Worm (Caenorhabditis elegans) whole organism, L1 larva: ENCODE data around the gene Y32B12B.2.

Source experiments
- F16B12.6 ChIP-seq: fragments of 150-350 bp; optimal IDR thresholded peaks from 2 replicates; lab custom pipeline; 2014; ENCODE audit warnings: missing biosample characterization, missing genetic modification characterization
- aha-1 ChIP-seq: fragments of 150-350 bp; optimal IDR thresholded peaks from 2 replicates; lab custom pipeline; 2014; ENCODE audit warnings: missing biosample characterization, missing genetic modification characterization
- ama-1 ChIP-seq: fragments of 150-350 bp; optimal IDR thresholded peaks from 2 replicates; lab custom pipeline; 2014
- blmp-1 ChIP-seq: fragments of 150-350 bp; optimal IDR thresholded peaks from 2 replicates; lab custom pipeline; 2014; ENCODE audit warnings: missing biosample characterization, missing genetic modification characterization
- ces-1 ChIP-seq: fragments of 150-350 bp; optimal IDR thresholded peaks from 2 replicates; lab custom pipeline; 2014; ENCODE audit warnings: missing biosample characterization, missing genetic modification reagents, missing genetic modification characterization
- dpl-1 ChIP-seq, 3 experiments: fragments of 150-350 bp in 2 of 3; sonication (generic microtip) in 1 of 3; optimal IDR thresholded peaks; 2 replicates each; lab custom pipeline; 2014 to 2017; ENCODE audit warnings: missing biosample characterization in 3 of 3, missing genetic modification characterization in 3 of 3, missing genetic modification reagents in 3 of 3
- lin-13 ChIP-seq: fragments of 150-350 bp; optimal IDR thresholded peaks from 2 replicates; lab custom pipeline; 2014; ENCODE audit warnings: missing biosample characterization, missing genetic modification reagents, missing genetic modification characterization
- lin-15B ChIP-seq: fragments of 150-350 bp; sonication (generic microtip); optimal IDR thresholded peaks from 3 replicates; lab custom pipeline; 2014; ENCODE audit warnings: missing biosample characterization, missing genetic modification characterization
- mdl-1 ChIP-seq, 2 experiments: fragments of 150-350 bp; optimal IDR thresholded peaks; 2 replicates each; lab custom pipeline; 2014 to 2017; ENCODE audit warnings: missing biosample characterization in 2 of 2, missing genetic modification characterization in 2 of 2, inconsistent platforms in 1 of 2
- skn-1 ChIP-seq: fragments of 150-350 bp; optimal IDR thresholded peaks from 2 replicates; lab custom pipeline; 2014; ENCODE audit warnings: missing biosample characterization, missing genetic modification characterization
- sox-4 ChIP-seq: sonication (generic microtip); optimal IDR thresholded peaks from 2 replicates; lab custom pipeline; 2016; ENCODE audit warnings: missing genetic modification characterization, missing compliant biosample characterization
- unc-86 ChIP-seq: sonication (generic microtip); optimal IDR thresholded peaks from 2 replicates; lab custom pipeline; 2016; ENCODE audit warnings: missing genetic modification characterization, missing compliant biosample characterization
- xbp-1 ChIP-seq: sonication (generic microtip); optimal IDR thresholded peaks from 2 replicates; lab custom pipeline; 2016; ENCODE audit warnings: missing genetic modification characterization, missing compliant biosample characterization

- TF ChIP-seq ces-1 (no peak), F16B12.6 (no peak), sox-4 (no peak), lin-13 (no peak), mdl-1 (tag; optimal IDR thresholded peaks at IDR 0.05; lab: Kevin White, UChicago) (no peak), aha-1 (tag; lab: Kevin White, UChicago) (no peak), unc-86 (tag; lab: Kevin White, UChicago) (no peak), xbp-1 (no peak), skn-1 (tag; lab: Kevin White, UChicago) (no peak), lin-15B (tag; lab: Kevin White, UChicago) (no peak), blmp-1 (tag; lab: Kevin White, UChicago) (no peak), dpl-1 (GFP tag; optimal IDR thresholded peaks at IDR 0.05; lab: Kevin White, UChicago) (no peak), ama-1 (no peak)
These were observed 35.0 kb downstream of the Y32B12B.2 start, which contains the start of gene str-149 for ce11 chrV:16573168-16573567.
